4 fruit fly cellular contexts compared by ENCODE assay signal in genomic region chr2L:9669354-9669753, dm6.
TF ChIP-seq lines count a peak whose summit lies in the region.

No protein-coding gene starts in this region.

- no peak for TF ChIP-seq CTCF in whole organism, embryonic (GFP tag; optimal IDR thresholded peaks at IDR 0.05; lab: Kevin White, UChicago)

TF ChIP-seq in whole organism, adult, 20 proteins besides CTCF, POLR2A, EP300 and RAD21:
- TF ChIP-seq cnc (optimal IDR thresholded peaks at IDR 0.05; lab: Kevin White, UChicago): no peak
- peak; percentile 34 for TF ChIP-seq CG7045 (GFP tag; optimal IDR thresholded peaks at IDR 0.05; lab: Kevin White, UChicago)
- TF ChIP-seq CG12768 (GFP tag; optimal IDR thresholded peaks at IDR 0.05; lab: Kevin White, UChicago): peak; percentile 3
- peak; percentile 49 for TF ChIP-seq CG14711 (tag; optimal IDR thresholded peaks at IDR 0.05; lab: Kevin White, UChicago)
- peak; percentile 29 for TF ChIP-seq CG7101 (tag; optimal IDR thresholded peaks at IDR 0.05; lab: Kevin White, UChicago)
- peak; percentile 28 for TF ChIP-seq toe (GFP tag; optimal IDR thresholded peaks at IDR 0.05; lab: Kevin White, UChicago)
- TF ChIP-seq CG33017 (tag; optimal IDR thresholded peaks at IDR 0.05; lab: Kevin White, UChicago): peak; percentile 26
- TF ChIP-seq Clk (GFP tag; optimal IDR thresholded peaks at IDR 0.05; lab: Kevin White, UChicago): no peak
TF ChIP-seq in whole organism, adult: peak in this region for 6.

TF ChIP-seq in whole organism, embryonic, 481 proteins besides CTCF, POLR2A, EP300 and RAD21 (continues in another document):
- TF ChIP-seq CG11504 (tag; optimal IDR thresholded peaks at IDR 0.05; lab: Kevin White, UChicago) (peak; percentile 47), pros (GFP tag; optimal IDR thresholded peaks at IDR 0.05; lab: Kevin White, UChicago) (no peak), CG18262 (tag; optimal IDR thresholded peaks at IDR 0.05; lab: Kevin White, UChicago) (no peak), eve (GFP tag; optimal IDR thresholded peaks at IDR 0.05; lab: Kevin White, UChicago) (peak in 1 of 2 experiments; percentile 43), CG34224 (GFP tag; IDR thresholded peaks at IDR 0.05; lab: Robert Waterston, UW; ENCODE audit: partially characterized antibody) (no peak), dysf (GFP tag; IDR thresholded peaks at IDR 0.05; lab: Robert Waterston, UW) (peak; percentile 55; the same call in 2 of the 3 replicates), Ada2b (GFP tag; IDR thresholded peaks at IDR 0.05; lab: Robert Waterston, UW) (peak; percentile 24; the same call in 1 of the 2 replicates), stc (GFP tag; IDR thresholded peaks at IDR 0.05; lab: Robert Waterston, UW) (peak; percentile 54), PHDP (tag; optimal IDR thresholded peaks at IDR 0.05; lab: Kevin White, UChicago) (peak; percentile 5), pan (optimal IDR thresholded peaks at IDR 0.05; lab: Kevin White, UChicago) (no peak), pan (GFP tag; optimal IDR thresholded peaks at IDR 0.05 in 1 of 2, IDR thresholded peaks at IDR 0.05 in 1 of 2) (peak in 1 of 2 experiments; percentile 26), sob (GFP tag; IDR thresholded peaks at IDR 0.05; lab: Robert Waterston, UW) (peak; percentile 36; the same call in 1 of the 2 replicates), slbo (GFP tag; IDR thresholded peaks at IDR 0.05; lab: Robert Waterston, UW) (peak; percentile 57), Fer1 (GFP tag; optimal IDR thresholded peaks at IDR 0.05; lab: Kevin White, UChicago) (peak; percentile 19), CG2678 (tag; optimal IDR thresholded peaks at IDR 0.05; lab: Kevin White, UChicago) (peak; percentile 44), dmrt99B (tag; optimal IDR thresholded peaks at IDR 0.05; lab: Kevin White, UChicago) (peak; percentile 27), Rfx (GFP tag; IDR thresholded peaks at IDR 0.05; lab: Robert Waterston, UW) (peak; percentile 32; the same call in 1 of the 2 replicates), fd96Cb (tag; optimal IDR thresholded peaks at IDR 0.05; lab: Kevin White, UChicago) (peak; percentile 10), lmd (GFP tag; IDR thresholded peaks at IDR 0.05; lab: Robert Waterston, UW) (peak; percentile 39; the same call in 1 of the 2 replicates), CG7839 (tag; optimal IDR thresholded peaks at IDR 0.05; lab: Kevin White, UChicago) (peak; percentile 32), CG8924 (tag; optimal IDR thresholded peaks at IDR 0.05; lab: Kevin White, UChicago) (no peak), Hr51 (GFP tag; optimal IDR thresholded peaks at IDR 0.05; lab: Kevin White, UChicago) (peak in 1 of 2 experiments; percentile 37), CG15269 (tag; optimal IDR thresholded peaks at IDR 0.05; lab: Kevin White, UChicago) (peak; percentile 10), E2f1 (GFP tag; IDR thresholded peaks at IDR 0.05; lab: Robert Waterston, UW) (0 out of 2 replicates have a peak, but pooled peaks have one; percentile 21), Blimp-1 (GFP tag; optimal IDR thresholded peaks at IDR 0.05; lab: Kevin White, UChicago) (peak; percentile 10), tin (GFP tag; optimal IDR thresholded peaks at IDR 0.05; lab: Kevin White, UChicago) (no peak)

TF ChIP-seq in whole organism, prepupa, 60 proteins besides CTCF, POLR2A, EP300 and RAD21:
- peak; percentile 95 for TF ChIP-seq eg (GFP tag; IDR thresholded peaks at IDR 0.05; lab: Robert Waterston, UW)
- no peak for TF ChIP-seq fkh (GFP tag; optimal IDR thresholded peaks at IDR 0.05; lab: Kevin White, UChicago)
- peak; percentile 58 for TF ChIP-seq CG32006 (GFP tag; optimal IDR thresholded peaks at IDR 0.05; lab: Kevin White, UChicago)
- TF ChIP-seq Hr4 (GFP tag; optimal IDR thresholded peaks at IDR 0.05; lab: Kevin White, UChicago): peak; percentile 54
- TF ChIP-seq topi (GFP tag; optimal IDR thresholded peaks at IDR 0.05; lab: Kevin White, UChicago): no peak
- peak; percentile 80 for TF ChIP-seq CG6276 (GFP tag; optimal IDR thresholded peaks at IDR 0.05; lab: Kevin White, UChicago)
- peak; percentile 21 for TF ChIP-seq achi (GFP tag; optimal IDR thresholded peaks at IDR 0.05; lab: Kevin White, UChicago)
- peak; percentile 88 for TF ChIP-seq CG15336 (GFP tag; IDR thresholded peaks at IDR 0.05; lab: Robert Waterston, UW)
- peak; percentile 80; the same call in 2 of the 3 replicates for TF ChIP-seq CG8119 (GFP tag; IDR thresholded peaks at IDR 0.05; lab: Robert Waterston, UW)
- no peak for TF ChIP-seq CG8319 (GFP tag; optimal IDR thresholded peaks at IDR 0.05; lab: Kevin White, UChicago)
- TF ChIP-seq CG10669 (GFP tag; optimal IDR thresholded peaks at IDR 0.05; lab: Kevin White, UChicago): no peak
- no peak for TF ChIP-seq Eip93F (GFP tag; optimal IDR thresholded peaks at IDR 0.05; lab: Kevin White, UChicago)
- TF ChIP-seq Lpt (GFP tag; optimal IDR thresholded peaks at IDR 0.05; lab: Kevin White, UChicago): peak; percentile 29
- TF ChIP-seq CG3919 (GFP tag; optimal IDR thresholded peaks at IDR 0.05; lab: Kevin White, UChicago): peak; percentile 41
- no peak for TF ChIP-seq CG7368 (GFP tag; optimal IDR thresholded peaks at IDR 0.05; lab: Kevin White, UChicago)
- TF ChIP-seq Sox102F (GFP tag; optimal IDR thresholded peaks at IDR 0.05; lab: Kevin White, UChicago): no peak
- no peak for TF ChIP-seq Eip75B (GFP tag; optimal IDR thresholded peaks at IDR 0.05; lab: Kevin White, UChicago)
- TF ChIP-seq Gug (GFP tag; IDR thresholded peaks at IDR 0.05; lab: Robert Waterston, UW): peak; percentile 88
- no peak for TF ChIP-seq CG6808 (GFP tag; optimal IDR thresholded peaks at IDR 0.05; lab: Kevin White, UChicago)
- TF ChIP-seq CG6163 (GFP tag; IDR thresholded peaks at IDR 0.05; lab: Robert Waterston, UW): peak; percentile 77
- no peak for TF ChIP-seq esn (GFP tag; optimal IDR thresholded peaks at IDR 0.05; lab: Kevin White, UChicago)
- TF ChIP-seq CG11294 (GFP tag; IDR thresholded peaks at IDR 0.05; lab: Robert Waterston, UW): peak; percentile 85
- TF ChIP-seq OdsH (GFP tag; optimal IDR thresholded peaks at IDR 0.05; lab: Kevin White, UChicago): peak; percentile 44
- TF ChIP-seq net (GFP tag; optimal IDR thresholded peaks at IDR 0.05; lab: Kevin White, UChicago): peak; percentile 11
- TF ChIP-seq fd59A (GFP tag; optimal IDR thresholded peaks at IDR 0.05; lab: Kevin White, UChicago): no peak
- TF ChIP-seq Eip78C (GFP tag; lab: Kevin White, UChicago): peak; percentile 83
- TF ChIP-seq Hr38 (GFP tag; optimal IDR thresholded peaks at IDR 0.05; lab: Kevin White, UChicago): no peak

TF ChIP-seq in whole organism, pupa, 21 proteins besides CTCF, POLR2A, EP300 and RAD21:
- TF ChIP-seq CG12605 (GFP tag; IDR thresholded peaks at IDR 0.05; lab: Robert Waterston, UW): peak; percentile 89
- no peak for TF ChIP-seq D1 (tag; optimal IDR thresholded peaks at IDR 0.05; lab: Kevin White, UChicago)
- no peak for TF ChIP-seq CG15710 (tag; optimal IDR thresholded peaks at IDR 0.05; lab: Kevin White, UChicago)
- TF ChIP-seq CG17806 (tag; optimal IDR thresholded peaks at IDR 0.05; lab: Kevin White, UChicago): no peak
- TF ChIP-seq Ets98B (GFP tag; IDR thresholded peaks at IDR 0.05; lab: Robert Waterston, UW): peak; percentile 88
- TF ChIP-seq CG9948 (tag; optimal IDR thresholded peaks at IDR 0.05; lab: Kevin White, UChicago): no peak
- no peak for TF ChIP-seq CG34367 (tag; optimal IDR thresholded peaks at IDR 0.05; lab: Kevin White, UChicago)
- peak; percentile 56; the same call in 1 of the 2 replicates for TF ChIP-seq CG10348 (GFP tag; IDR thresholded peaks at IDR 0.05; lab: Robert Waterston, UW)
- TF ChIP-seq CG8159 (tag; optimal IDR thresholded peaks at IDR 0.05; lab: Kevin White, UChicago): no peak
- TF ChIP-seq CG32121 (GFP tag; IDR thresholded peaks at IDR 0.05; lab: Robert Waterston, UW): peak; percentile 96
- TF ChIP-seq CG4496 (GFP tag; IDR thresholded peaks at IDR 0.05; lab: Robert Waterston, UW): peak; percentile 92
- no peak for TF ChIP-seq CG13204 (GFP tag; optimal IDR thresholded peaks at IDR 0.05; lab: Kevin White, UChicago)
- TF ChIP-seq fd96Ca (GFP tag; IDR thresholded peaks at IDR 0.05; lab: Robert Waterston, UW): peak; percentile 33; the same call in 1 of the 3 replicates
- peak; percentile 67 for TF ChIP-seq CG8301 (tag; optimal IDR thresholded peaks at IDR 0.05; lab: Kevin White, UChicago)
- TF ChIP-seq Pif1A (GFP tag; optimal IDR thresholded peaks at IDR 0.05; lab: Kevin White, UChicago): peak; percentile 20
- no peak for TF ChIP-seq Snoo (tag; optimal IDR thresholded peaks at IDR 0.05; lab: Kevin White, UChicago)
- no peak for TF ChIP-seq gl (tag; optimal IDR thresholded peaks at IDR 0.05; lab: Kevin White, UChicago)
- no peak for TF ChIP-seq rn (GFP tag; IDR thresholded peaks at IDR 0.05; lab: Robert Waterston, UW)
- TF ChIP-seq EcR (GFP tag; optimal IDR thresholded peaks at IDR 0.05; lab: Kevin White, UChicago): no peak
- peak; percentile 62 for TF ChIP-seq CG14655 (GFP tag; optimal IDR thresholded peaks at IDR 0.05; lab: Kevin White, UChicago)
- peak; percentile 1 for TF ChIP-seq Pif1B (GFP tag; optimal IDR thresholded peaks at IDR 0.05; lab: Kevin White, UChicago)
